Fruit fly (Drosophila melanogaster) whole organism, embryonic: ENCODE measurements around the gene Sas-4.

Experiments used
- Atf-2 ChIP-seq: fragments of 200-800 bp; sonication (Bioruptor generic); optimal IDR thresholded peaks from 2 replicates; lab custom pipeline; 2016; ENCODE audit warnings: missing biosample characterization, missing genetic modification characterization
- Bdp1 ChIP-seq: fragments of 200-800 bp; sonication (Bioruptor generic); optimal IDR thresholded peaks from 3 replicates; lab custom pipeline; 2016; ENCODE audit warnings: missing biosample characterization, missing genetic modification characterization
- Bgb ChIP-seq: fragments of 200-800 bp; sonication (Bioruptor generic); IDR thresholded peaks from 2 replicates; pipeline ENCODE4 v1.3.6; 2022; ENCODE audit warnings: missing biosample characterization, missing genetic modification characterization; ENCODE audit not compliant: partially characterized antibody
- CG11696 ChIP-seq: fragments of 200-800 bp; sonication (Bioruptor generic); IDR thresholded peaks from 2 replicates; pipeline ENCODE4 v1.3.6; 2022; ENCODE audit warnings: missing biosample characterization, missing genetic modification characterization
- CG12391 ChIP-seq: fragments of 200-800 bp; sonication (Bioruptor generic); optimal IDR thresholded peaks from 3 replicates; lab custom pipeline; 2018; ENCODE audit warnings: missing biosample characterization, mild to moderate bottlenecking, missing genetic modification characterization, moderate library complexity
- CG12659 ChIP-seq: fragments of 200-800 bp; sonication (Bioruptor generic); optimal IDR thresholded peaks from 3 replicates; lab custom pipeline; 2017; ENCODE audit warnings: mild to moderate bottlenecking, missing biosample characterization, missing genetic modification reagents, missing genetic modification characterization
- CG13775 ChIP-seq: fragments of 200-800 bp; sonication (Bioruptor generic); optimal IDR thresholded peaks from 3 replicates; lab custom pipeline; 2017; ENCODE audit warnings: missing biosample characterization, mild to moderate bottlenecking, missing genetic modification characterization
- CG13894 ChIP-seq: fragments of 200-800 bp; sonication (Bioruptor generic); optimal IDR thresholded peaks from 3 replicates; lab custom pipeline; 2018; ENCODE audit warnings: missing biosample characterization, mild to moderate bottlenecking, missing genetic modification characterization, moderate library complexity
- CG15073 ChIP-seq: fragments of 200-800 bp; sonication (Bioruptor generic); optimal IDR thresholded peaks from 2 replicates; lab custom pipeline; 2016; ENCODE audit warnings: missing biosample characterization, missing genetic modification characterization
- CG15696 ChIP-seq: fragments of 200-800 bp; sonication (Bioruptor generic); optimal IDR thresholded peaks from 2 replicates; lab custom pipeline; 2019; ENCODE audit warnings: missing biosample characterization, mild to moderate bottlenecking, missing genetic modification characterization, moderate library complexity
- CG17568 ChIP-seq: fragments of 200-800 bp; sonication (Bioruptor generic); optimal IDR thresholded peaks from 2 replicates; lab custom pipeline; 2018; ENCODE audit warnings: missing biosample characterization, mild to moderate bottlenecking, missing genetic modification characterization, moderate library complexity
- CG18262 ChIP-seq: fragments of 200-800 bp; optimal IDR thresholded peaks from 3 replicates; lab custom pipeline; 2019; ENCODE audit warnings: missing biosample characterization, mild to moderate bottlenecking, missing genetic modification characterization, moderate library complexity
- CG3281 ChIP-seq: fragments of 200-800 bp; sonication (Bioruptor generic); optimal IDR thresholded peaks from 3 replicates; lab custom pipeline; 2017; ENCODE audit warnings: missing biosample characterization, mild to moderate bottlenecking, missing genetic modification characterization
- CG3838 ChIP-seq: fragments of 200-800 bp; sonication (Bioruptor generic); optimal IDR thresholded peaks from 3 replicates; lab custom pipeline; 2016; ENCODE audit warnings: missing biosample characterization, missing genetic modification characterization
- CG6854 ChIP-seq: fragments of 200-800 bp; sonication (Bioruptor generic); optimal IDR thresholded peaks from 3 replicates; lab custom pipeline; 2017; ENCODE audit warnings: missing biosample characterization, mild to moderate bottlenecking, missing genetic modification characterization
- CG7372 ChIP-seq: fragments of 200-800 bp; sonication (Bioruptor generic); IDR thresholded peaks from 2 replicates; pipeline ENCODE4 v1.3.6; 2022; ENCODE audit warnings: missing biosample characterization, missing genetic modification characterization
- CG7963 ChIP-seq: fragments of 200-800 bp; sonication (Bioruptor generic); IDR thresholded peaks from 3 replicates; pipeline ENCODE4 v1.3.6; 2022; ENCODE audit warnings: missing biosample characterization, missing genetic modification characterization; ENCODE audit not compliant: partially characterized antibody
- CG8388 ChIP-seq: fragments of 200-800 bp; sonication (Bioruptor generic); optimal IDR thresholded peaks from 2 replicates; lab custom pipeline; 2019; ENCODE audit warnings: missing biosample characterization, mild to moderate bottlenecking, missing genetic modification characterization, moderate library complexity
- CoRest ChIP-seq: fragments of 200-800 bp; sonication (Bioruptor generic); optimal IDR thresholded peaks from 3 replicates; lab custom pipeline; 2018; ENCODE audit warnings: missing biosample characterization, mild to moderate bottlenecking, missing genetic modification characterization, moderate library complexity
- CrebB ChIP-seq: fragments of 200-800 bp; sonication (Bioruptor generic); optimal IDR thresholded peaks from 3 replicates; lab custom pipeline; 2018; ENCODE audit warnings: missing biosample characterization, mild to moderate bottlenecking, missing genetic modification characterization
- Doc2 ChIP-seq: fragments of 200-800 bp; sonication (Bioruptor generic); IDR thresholded peaks from 2 replicates; pipeline ENCODE4 v1.3.6; 2022; ENCODE audit warnings: missing biosample characterization, missing genetic modification characterization
- Doc3 ChIP-seq: fragments of 200-800 bp; sonication (Bioruptor generic); IDR thresholded peaks from 3 replicates; pipeline ENCODE4 v1.3.6; 2022; ENCODE audit warnings: missing biosample characterization, missing genetic modification characterization; ENCODE audit not compliant: partially characterized antibody
- Dref ChIP-seq: fragments of 200-800 bp; sonication (Bioruptor generic); IDR thresholded peaks from 2 replicates; pipeline ENCODE4 v1.3.6; 2022; ENCODE audit warnings: missing biosample characterization, missing genetic modification characterization
- E2f2 ChIP-seq: fragments of 200-800 bp; sonication (Bioruptor generic); IDR thresholded peaks from 2 replicates; pipeline ENCODE4 v1.3.6; 2022; ENCODE audit warnings: missing biosample characterization, missing genetic modification characterization
- HLHmδ ChIP-seq: fragments of 200-800 bp; sonication (Bioruptor generic); optimal IDR thresholded peaks from 2 replicates; lab custom pipeline; 2018; ENCODE audit warnings: missing biosample characterization, mild to moderate bottlenecking, missing genetic modification characterization, moderate library complexity
- Lim3 ChIP-seq: fragments of 200-800 bp; sonication (Bioruptor generic); IDR thresholded peaks from 2 replicates; pipeline ENCODE4 v1.3.6; 2022; ENCODE audit warnings: missing biosample characterization, missing genetic modification characterization
- MTF-1 ChIP-seq: fragments of 200-800 bp; sonication (Bioruptor generic); optimal IDR thresholded peaks from 2 replicates; lab custom pipeline; 2018; ENCODE audit warnings: missing biosample characterization, mild to moderate bottlenecking, missing genetic modification characterization, borderline replicate concordance
- Side ChIP-seq: fragments of 200-800 bp; sonication (Bioruptor generic); optimal IDR thresholded peaks from 2 replicates; lab custom pipeline; 2016; ENCODE audit warnings: missing biosample characterization, missing genetic modification characterization
- Sox102F ChIP-seq: fragments of 200-800 bp; sonication (Bioruptor generic); optimal IDR thresholded peaks from 2 replicates; lab custom pipeline; 2018; ENCODE audit warnings: missing biosample characterization, mild to moderate bottlenecking, missing genetic modification characterization, moderate library complexity
- Spps ChIP-seq: fragments of 200-800 bp; sonication (Bioruptor generic); optimal IDR thresholded peaks from 2 replicates; lab custom pipeline; 2018; ENCODE audit warnings: missing biosample characterization, mild to moderate bottlenecking, missing genetic modification characterization
- Tbp ChIP-seq: fragments of >200 bp; optimal IDR thresholded peaks from 2 replicates; lab custom pipeline; 2018; ENCODE audit warnings: missing biosample characterization, missing genetic modification characterization
- YL-1 ChIP-seq: fragments of 200-800 bp; sonication (Bioruptor generic); optimal IDR thresholded peaks from 3 replicates; lab custom pipeline; 2017; ENCODE audit warnings: missing biosample characterization, mild to moderate bottlenecking, missing genetic modification characterization
- ab ChIP-seq: fragments of 200-800 bp; sonication (Bioruptor generic); optimal IDR thresholded peaks from 2 replicates; lab custom pipeline; 2016; ENCODE audit warnings: missing biosample characterization, missing genetic modification characterization
- amos ChIP-seq: fragments of 200-800 bp; sonication (Bioruptor generic); IDR thresholded peaks from 2 replicates; pipeline ENCODE4 v1.3.6; 2022; ENCODE audit warnings: missing biosample characterization, missing genetic modification characterization; ENCODE audit not compliant: partially characterized antibody
- crol ChIP-seq: fragments of 200-800 bp; sonication (Bioruptor generic); IDR thresholded peaks from 2 replicates; pipeline ENCODE4 v1.3.6; 2022; ENCODE audit warnings: missing biosample characterization, missing genetic modification characterization
- da ChIP-seq: fragments of 200-800 bp; sonication (Bioruptor generic); optimal IDR thresholded peaks from 2 replicates; lab custom pipeline; 2016; ENCODE audit warnings: missing biosample characterization, missing genetic modification characterization
- exex ChIP-seq: fragments of 200-800 bp; sonication (Bioruptor generic); optimal IDR thresholded peaks from 4 replicates; lab custom pipeline; 2018; ENCODE audit warnings: missing biosample characterization, mild to moderate bottlenecking, missing genetic modification characterization, moderate library complexity
- fd102C ChIP-seq: fragments of 200-800 bp; sonication (Bioruptor generic); optimal IDR thresholded peaks from 2 replicates; lab custom pipeline; 2018; ENCODE audit warnings: missing biosample characterization, mild to moderate bottlenecking, missing genetic modification characterization, moderate library complexity
- knrl ChIP-seq: fragments of 200-800 bp; sonication (Bioruptor generic); IDR thresholded peaks from 3 replicates; pipeline ENCODE4 v1.3.6; 2022; ENCODE audit warnings: missing biosample characterization, missing genetic modification characterization; ENCODE audit not compliant: partially characterized antibody
- lbe ChIP-seq: fragments of 200-800 bp; sonication (Bioruptor generic); optimal IDR thresholded peaks from 2 replicates; lab custom pipeline; 2016; ENCODE audit warnings: missing biosample characterization, mild to moderate bottlenecking, missing genetic modification characterization
- nau ChIP-seq: fragments of 200-800 bp; sonication (Bioruptor generic); optimal IDR thresholded peaks from 3 replicates; lab custom pipeline; 2017; ENCODE audit warnings: missing biosample characterization, mild to moderate bottlenecking, missing genetic modification characterization, missing genetic modification reagents
- nmo ChIP-seq: fragments of 200-800 bp; sonication (Bioruptor generic); optimal IDR thresholded peaks from 2 replicates; lab custom pipeline; 2018; ENCODE audit warnings: missing biosample characterization, mild to moderate bottlenecking, missing genetic modification characterization, moderate library complexity
- oc ChIP-seq: fragments of 200-800 bp; sonication (Bioruptor generic); optimal IDR thresholded peaks from 2 replicates; lab custom pipeline; 2018; ENCODE audit warnings: missing biosample characterization, mild to moderate bottlenecking, missing genetic modification characterization, moderate library complexity
- p53 ChIP-seq: fragments of 200-800 bp; sonication (Bioruptor generic); optimal IDR thresholded peaks from 2 replicates; lab custom pipeline; 2016; ENCODE audit warnings: missing biosample characterization, missing genetic modification characterization
- pb ChIP-seq: fragments of 200-800 bp; sonication (Bioruptor generic); optimal IDR thresholded peaks from 3 replicates; lab custom pipeline; 2016; ENCODE audit warnings: missing biosample characterization, missing genetic modification characterization
- row ChIP-seq: fragments of 200-800 bp; sonication (Bioruptor generic); IDR thresholded peaks from 3 replicates; pipeline ENCODE4 v1.3.6; 2022; ENCODE audit warnings: missing biosample characterization, missing genetic modification characterization
- slp2 ChIP-seq: fragments of 200-800 bp; sonication (Bioruptor generic); optimal IDR thresholded peaks from 2 replicates; lab custom pipeline; 2016; ENCODE audit warnings: missing biosample characterization, missing genetic modification characterization
- tin ChIP-seq: fragments of 200-800 bp; sonication (Bioruptor generic); optimal IDR thresholded peaks from 3 replicates; lab custom pipeline; 2016; ENCODE audit warnings: missing biosample characterization, missing genetic modification characterization
- trh ChIP-seq: fragments of 200-800 bp; sonication (Bioruptor generic); optimal IDR thresholded peaks from 2 replicates; lab custom pipeline; 2016; ENCODE audit warnings: missing biosample characterization, missing genetic modification characterization
- ttk ChIP-seq: fragments of 200-800 bp; sonication (Bioruptor generic); IDR thresholded peaks from 2 replicates; pipeline ENCODE4 v2.1.2; 2022; ENCODE audit warnings: missing biosample characterization, missing genetic modification characterization
- vnd ChIP-seq: fragments of 200-800 bp; sonication (Bioruptor generic); IDR thresholded peaks from 3 replicates; pipeline ENCODE4 v1.3.6; 2022; ENCODE audit warnings: missing biosample characterization, missing genetic modification characterization; ENCODE audit not compliant: partially characterized antibody

Sas-4 gene

dm6 chr3R:7130827-7131226 lies 20.3 kb upstream of the Sas-4 start (continued):
- no peak for TF ChIP-seq exex (tag; lab: Kevin White, UChicago)
- TF ChIP-seq Lim3 (GFP tag; lab: Robert Waterston, UW) = no peak
- TF ChIP-seq CG6854 (GFP tag; lab: Kevin White, UChicago) = no peak
- TF ChIP-seq Side = no peak
- no peak for TF ChIP-seq lbe (GFP tag; lab: Kevin White, UChicago)
- no peak for TF ChIP-seq slp2 (GFP tag; lab: Kevin White, UChicago)
- no peak for TF ChIP-seq Sox102F (GFP tag; lab: Kevin White, UChicago)
- no peak for TF ChIP-seq CG8388
- TF ChIP-seq ttk (GFP tag; lab: Robert Waterston, UW) = no peak
- peak; percentile 86 for TF ChIP-seq knrl (GFP tag; lab: Robert Waterston, UW)
- TF ChIP-seq CG15696 = no peak
- TF ChIP-seq crol (GFP tag; lab: Robert Waterston, UW) = no peak
- peak; percentile 8; the same call in 1 of the 3 replicates for TF ChIP-seq row
- no peak for TF ChIP-seq Spps (tag; lab: Kevin White, UChicago)
- TF ChIP-seq vnd = peak; percentile 89
- no peak for TF ChIP-seq nau
- no peak for TF ChIP-seq fd102C
- no peak for TF ChIP-seq ab
- TF ChIP-seq CG11696 (GFP tag; lab: Robert Waterston, UW) = no peak
- TF ChIP-seq CG17568 = no peak
- no peak for TF ChIP-seq CG13775 (GFP tag; lab: Kevin White, UChicago)
- TF ChIP-seq Dref (GFP tag; lab: Robert Waterston, UW) = peak; percentile 67
- no peak for TF ChIP-seq nmo (GFP tag; lab: Kevin White, UChicago)
- TF ChIP-seq YL-1 (GFP tag; lab: Kevin White, UChicago) = no peak
- no peak for TF ChIP-seq CG7372 (GFP tag; lab: Robert Waterston, UW)
- TF ChIP-seq pb (GFP tag; lab: Kevin White, UChicago) = no peak
- no peak for TF ChIP-seq CG13894 (tag; lab: Kevin White, UChicago)
- no peak for TF ChIP-seq MTF-1 (GFP tag; lab: Kevin White, UChicago)
- no peak for TF ChIP-seq Atf-2 (GFP tag; lab: Kevin White, UChicago)
- TF ChIP-seq p53 (GFP tag; lab: Kevin White, UChicago) = no peak
- TF ChIP-seq E2f2 (GFP tag; lab: Robert Waterston, UW) = peak; percentile 85
- TF ChIP-seq Doc3 (GFP tag; lab: Robert Waterston, UW) = peak; percentile 94
- no peak for TF ChIP-seq da (GFP tag; lab: Kevin White, UChicago)
- TF ChIP-seq CG18262 = no peak
- TF ChIP-seq CrebB = no peak
- no peak for TF ChIP-seq tin (GFP tag; lab: Kevin White, UChicago)
- no peak for TF ChIP-seq CG3838 (GFP tag; lab: Kevin White, UChicago)
- no peak for TF ChIP-seq CoRest (tag; lab: Kevin White, UChicago)
- no peak for TF ChIP-seq Doc2
- TF ChIP-seq HLHmδ (GFP tag; lab: Kevin White, UChicago) = no peak
- peak; percentile 100 for TF ChIP-seq Bdp1 (GFP tag; lab: Kevin White, UChicago)
- peak; percentile 92 for TF ChIP-seq amos (GFP tag; lab: Robert Waterston, UW)
- TF ChIP-seq CG7963 (GFP tag; lab: Robert Waterston, UW) = peak; percentile 97
- no peak for TF ChIP-seq CG3281 (GFP tag; lab: Kevin White, UChicago)
- no peak for TF ChIP-seq CG12391
- TF ChIP-seq Tbp (GFP tag; lab: Kevin White, UChicago) = no peak
- peak; percentile 96 for TF ChIP-seq Bgb (GFP tag; lab: Robert Waterston, UW)
- no peak for TF ChIP-seq CG15073 (GFP tag; lab: Kevin White, UChicago)
- no peak for TF ChIP-seq CG12659 (GFP tag; lab: Kevin White, UChicago)
- TF ChIP-seq oc = no peak
- no peak for TF ChIP-seq trh
